Worm (Caenorhabditis elegans) whole organism, L4/young adult: ENCODE data around the gene mom-1.

Experiments used
- W03F9.2 ChIP-seq: fragments of 150-350 bp; optimal IDR thresholded peaks from 2 replicates; lab custom pipeline; 2014; ENCODE audit warnings: missing biosample characterization, missing genetic modification characterization
- dao-5 ChIP-seq: sonication (generic microtip); optimal IDR thresholded peaks from 2 replicates; lab custom pipeline; 2016; ENCODE audit warnings: missing genotype, missing genetic modification characterization, moderate library complexity, missing compliant biosample characterization
- him-1 ChIP-seq: sonication (generic microtip); optimal IDR thresholded peaks from 2 replicates; lab custom pipeline; 2016; ENCODE audit warnings: missing genotype, missing genetic modification reagents, missing genetic modification characterization, missing compliant biosample characterization

Gene mom-1

ce11 chrX:6254671-6255031 lies 38.3 kb upstream of the mom-1 start:
- TF ChIP-seq dao-5 (tag; lab: Kevin White, UChicago) (no peak), W03F9.2 (tag; lab: Kevin White, UChicago) (no peak), him-1 (no peak)

ce11 chrX:6255561-6255960 lies 37.4 kb upstream of the mom-1 start:
- TF ChIP-seq W03F9.2 (tag; lab: Kevin White, UChicago): no peak
- no peak for TF ChIP-seq him-1
- peak; percentile 32 for TF ChIP-seq dao-5 (tag; lab: Kevin White, UChicago)

DNA sequence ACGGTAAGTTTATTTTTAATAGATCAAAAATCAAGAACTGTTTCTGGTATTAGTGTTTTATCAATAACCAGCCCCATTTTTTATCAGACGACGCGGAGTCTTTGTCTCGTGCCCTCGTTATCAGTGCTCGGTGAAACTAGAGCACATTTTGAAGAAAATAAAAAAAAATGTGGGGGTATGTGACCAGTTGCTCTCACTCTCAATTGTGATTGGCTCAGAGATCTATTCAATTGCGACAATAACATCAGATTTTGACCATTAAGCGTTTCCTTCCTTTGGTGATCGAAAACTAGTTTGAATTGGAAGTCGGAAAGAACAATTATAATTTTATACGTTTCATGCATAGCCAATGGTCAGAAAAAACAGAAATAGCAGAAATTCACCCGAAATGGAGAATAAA lies 36.5 kb upstream of the mom-1 start:
- no peak for TF ChIP-seq W03F9.2 (tag; lab: Kevin White, UChicago)
- TF ChIP-seq him-1: no peak
- TF ChIP-seq dao-5 (tag; lab: Kevin White, UChicago): no peak

ce11 chrX:6256969-6257368 lies 35.9 kb upstream of the mom-1 start:
- TF ChIP-seq dao-5 (tag; lab: Kevin White, UChicago) (no peak), W03F9.2 (tag; lab: Kevin White, UChicago) (no peak), him-1 (no peak)

DNA sequence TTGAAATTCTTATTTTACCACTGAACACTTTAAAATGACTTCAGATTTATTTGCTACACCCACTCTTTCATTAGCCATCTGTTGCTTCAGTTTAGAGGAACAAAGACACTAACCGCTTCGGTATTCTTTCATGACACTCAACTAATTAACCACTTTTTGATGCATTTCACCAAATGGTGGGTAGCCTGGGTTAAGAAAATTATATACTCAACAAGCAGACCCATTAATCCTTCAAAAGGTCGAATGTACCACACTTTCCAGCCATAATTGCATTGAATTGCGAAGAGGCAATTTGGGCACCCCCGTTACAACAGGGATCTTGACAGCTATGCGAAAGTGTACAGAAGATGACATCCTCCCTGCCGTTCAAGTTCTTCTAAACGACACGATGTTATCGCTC lies 34.5 kb upstream of the mom-1 start:
- TF ChIP-seq him-1: no peak
- no peak for TF ChIP-seq W03F9.2 (tag; lab: Kevin White, UChicago)
- no peak for TF ChIP-seq dao-5 (tag; lab: Kevin White, UChicago)

- TF ChIP-seq dao-5 (tag; lab: Kevin White, UChicago) (no peak), him-1 (no peak), W03F9.2 (tag; lab: Kevin White, UChicago) (no peak)
Observed at ce11 chrX:6259081-6259480, 33.8 kb upstream of the mom-1 start.

- TF ChIP-seq him-1: no peak
- no peak for TF ChIP-seq W03F9.2 (tag; lab: Kevin White, UChicago)
- TF ChIP-seq dao-5 (tag; lab: Kevin White, UChicago): no peak
Observed at ce11 chrX:6263194-6263698, 29.7 kb upstream of the mom-1 start, which contains the start of gene W05H9.4. Gene W05H9.4 (plus strand): TSS chrX:6263648.

ce11 chrX:6266739-6267138 lies 26.2 kb upstream of the mom-1 start, which contains the start of gene W05H9.2:
Gene W05H9.2 (plus strand): TSS chrX:6267039.
- TF ChIP-seq dao-5 (tag; lab: Kevin White, UChicago) (no peak), W03F9.2 (tag; lab: Kevin White, UChicago) (no peak), him-1 (no peak)

ce11 chrX:6271718-6272117 lies 21.2 kb upstream of the mom-1 start, which contains the start of gene lro-1:
Gene lro-1 (plus strand): TSS chrX:6272089.
- TF ChIP-seq W03F9.2 (tag; lab: Kevin White, UChicago): no peak
- no peak for TF ChIP-seq him-1
- no peak for TF ChIP-seq dao-5 (tag; lab: Kevin White, UChicago)

DNA sequence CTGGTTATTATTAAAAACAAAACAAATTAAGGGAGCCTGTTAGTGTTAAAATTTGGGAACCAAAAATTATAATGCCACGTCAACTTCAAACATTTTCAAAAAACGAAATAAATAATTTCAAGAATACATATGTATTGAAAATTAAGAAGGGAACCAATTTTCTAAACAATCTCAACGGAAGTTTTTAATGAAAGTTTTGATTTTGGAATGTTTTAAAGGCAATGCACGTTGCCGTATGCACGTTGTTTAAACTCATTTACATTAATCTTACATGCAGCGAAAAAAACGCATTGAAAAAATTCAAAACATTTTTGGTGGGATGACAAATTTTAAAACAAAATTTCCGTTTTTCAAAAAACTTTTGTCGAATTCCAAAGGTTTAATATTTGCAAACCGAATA lies 19.1 kb upstream of the mom-1 start:
- no peak for TF ChIP-seq W03F9.2 (tag; lab: Kevin White, UChicago)
- TF ChIP-seq dao-5 (tag; lab: Kevin White, UChicago): no peak
- TF ChIP-seq him-1: no peak

- TF ChIP-seq him-1 (no peak), W03F9.2 (tag; lab: Kevin White, UChicago) (no peak), dao-5 (tag; lab: Kevin White, UChicago) (no peak)
Observed at ce11 chrX:6274270-6274669, 18.6 kb upstream of the mom-1 start.

DNA sequence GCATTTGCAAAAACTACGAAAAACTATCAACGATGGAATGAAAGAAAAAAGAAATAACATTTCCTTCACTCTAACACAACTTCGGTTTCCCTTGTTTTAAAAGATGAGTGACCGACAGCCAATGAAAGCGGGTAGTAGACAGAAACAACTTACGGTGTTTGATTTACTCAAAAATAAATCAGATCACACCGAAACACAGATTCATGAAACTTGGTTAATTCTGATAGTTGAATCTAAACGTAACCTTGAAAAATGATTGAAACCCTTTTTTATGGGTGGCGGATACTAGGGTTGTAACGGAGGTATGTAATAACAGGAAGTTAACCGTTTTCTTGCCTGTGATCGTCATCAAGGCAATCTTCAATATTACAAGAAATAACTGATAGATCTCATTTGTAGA lies 17.6 kb upstream of the mom-1 start:
- TF ChIP-seq W03F9.2 (tag; lab: Kevin White, UChicago) (no peak), dao-5 (tag; lab: Kevin White, UChicago) (no peak), him-1 (no peak)

DNA sequence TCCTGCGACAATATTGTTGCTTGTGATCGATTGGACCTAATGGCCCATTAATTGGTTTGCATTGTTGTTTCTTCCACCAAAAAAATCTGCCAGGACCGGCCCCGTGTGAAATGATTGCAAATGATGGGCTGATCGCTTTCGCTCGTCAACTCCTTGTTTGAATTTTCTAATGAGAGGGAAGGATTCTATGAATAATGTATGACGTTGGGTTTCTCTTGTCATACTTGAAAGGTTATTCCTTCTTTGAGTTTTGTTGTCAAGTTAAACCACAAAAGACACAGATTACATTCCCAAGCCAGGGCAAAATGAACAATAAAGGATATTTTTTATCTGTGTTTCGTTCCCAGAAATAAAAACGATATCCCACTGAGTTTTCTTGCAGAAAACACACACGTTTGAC lies 16.2 kb upstream of the mom-1 start:
- TF ChIP-seq W03F9.2 (tag; lab: Kevin White, UChicago) (no peak), him-1 (no peak), dao-5 (tag; lab: Kevin White, UChicago) (no peak)

ce11 chrX:6277252-6277651 lies 15.7 kb upstream of the mom-1 start:
- TF ChIP-seq him-1 (no peak), dao-5 (tag; lab: Kevin White, UChicago) (no peak), W03F9.2 (tag; lab: Kevin White, UChicago) (no peak)

ce11 chrX:6278296-6278695 lies 14.6 kb upstream of the mom-1 start:
- TF ChIP-seq him-1 (no peak), dao-5 (tag; lab: Kevin White, UChicago) (no peak), W03F9.2 (tag; lab: Kevin White, UChicago) (no peak)
